Fruit fly (Drosophila melanogaster) whole organism, adult: ENCODE results near the gene CG9541.

Experiments used
- CG11617 ChIP-seq: fragments of 200-800 bp; sonication (Bioruptor generic); optimal IDR thresholded peaks from 2 replicates; lab custom pipeline; 2017; ENCODE audit warnings: mild to moderate bottlenecking, missing biosample characterization, missing genetic modification reagents, missing genetic modification characterization
- CG12768 ChIP-seq: fragments of 200-800 bp; sonication (Bioruptor generic); optimal IDR thresholded peaks from 2 replicates; lab custom pipeline; 2017; ENCODE audit warnings: missing biosample characterization, missing genetic modification characterization, mild to moderate bottlenecking, moderate library complexity, missing genetic modification reagents
- CG14711 ChIP-seq: fragments of 200-800 bp; sonication (Bioruptor generic); optimal IDR thresholded peaks from 2 replicates; lab custom pipeline; 2018; ENCODE audit warnings: missing biosample characterization, mild to moderate bottlenecking, missing genetic modification characterization, moderate library complexity
- CG1620 ChIP-seq: fragments of 200-800 bp; sonication (Bioruptor generic); optimal IDR thresholded peaks from 2 replicates; lab custom pipeline; 2016; ENCODE audit warnings: missing biosample characterization, missing genetic modification characterization
- CG33017 ChIP-seq: fragments of 200-800 bp; sonication (Bioruptor generic); optimal IDR thresholded peaks from 2 replicates; lab custom pipeline; 2018; ENCODE audit warnings: missing biosample characterization, mild to moderate bottlenecking, missing genetic modification characterization, moderate library complexity
- CG5204 ChIP-seq: fragments of 200-800 bp; sonication (Bioruptor generic); optimal IDR thresholded peaks from 2 replicates; lab custom pipeline; 2016; ENCODE audit warnings: missing biosample characterization, missing genetic modification characterization
- CG7045 ChIP-seq: fragments of 200-800 bp; sonication (Bioruptor generic); optimal IDR thresholded peaks from 2 replicates; lab custom pipeline; 2017; ENCODE audit warnings: missing biosample characterization, mild to moderate bottlenecking, missing genetic modification characterization
- CG7101 ChIP-seq: fragments of 200-800 bp; sonication (Bioruptor generic); optimal IDR thresholded peaks from 2 replicates; lab custom pipeline; 2018; ENCODE audit warnings: missing biosample characterization, mild to moderate bottlenecking, missing genetic modification characterization, moderate library complexity
- Clk ChIP-seq: fragments of 200-800 bp; sonication (Bioruptor generic); optimal IDR thresholded peaks from 2 replicates; lab custom pipeline; 2017; ENCODE audit warnings: missing biosample characterization, missing genetic modification characterization
- Crg-1 ChIP-seq: fragments of 200-800 bp; sonication (Bioruptor generic); optimal IDR thresholded peaks from 2 replicates; lab custom pipeline; 2016; ENCODE audit warnings: missing biosample characterization, missing genetic modification characterization
- Hr96 ChIP-seq: fragments of 200-800 bp; sonication (Bioruptor generic); optimal IDR thresholded peaks from 2 replicates; lab custom pipeline; 2016; ENCODE audit warnings: missing biosample characterization, missing genetic modification characterization
- Mnt ChIP-seq: fragments of 200-800 bp; sonication (Bioruptor generic); optimal IDR thresholded peaks from 2 replicates; lab custom pipeline; 2016; ENCODE audit warnings: missing biosample characterization, mild to moderate bottlenecking, missing genetic modification characterization
- bab1 ChIP-seq: fragments of 200-800 bp; sonication (Bioruptor generic); optimal IDR thresholded peaks from 3 replicates; lab custom pipeline; 2019; ENCODE audit warnings: missing biosample characterization, mild to moderate bottlenecking, missing genetic modification characterization, moderate library complexity
- cic ChIP-seq: fragments of 200-800 bp; sonication (Bioruptor generic); optimal IDR thresholded peaks from 2 replicates; lab custom pipeline; 2017; ENCODE audit warnings: missing biosample characterization, mild to moderate bottlenecking, missing genetic modification characterization, moderate library complexity
- cnc ChIP-seq, 2 experiments: fragments of >200 bp; optimal IDR thresholded peaks; 2 replicates each; lab custom pipeline; 2017
- kay ChIP-seq: fragments of 200-800 bp; sonication (Bioruptor generic); peaks from one replicate; lab custom pipeline; 2016; ENCODE audit warnings: missing biosample characterization, missing genetic modification characterization, borderline replicate concordance
- ovo ChIP-seq: fragments of 200-800 bp; sonication (Bioruptor generic); optimal IDR thresholded peaks from 2 replicates; lab custom pipeline; 2016; ENCODE audit warnings: missing biosample characterization, missing genetic modification characterization
- pad ChIP-seq: fragments of 200-800 bp; sonication (Bioruptor generic); optimal IDR thresholded peaks from 3 replicates; lab custom pipeline; 2017; ENCODE audit warnings: missing biosample characterization, missing genetic modification characterization, mild to moderate bottlenecking, moderate library complexity, missing genetic modification reagents
- tj ChIP-seq: fragments of 200-800 bp; sonication (Bioruptor generic); optimal IDR thresholded peaks from 3 replicates; lab custom pipeline; 2017; ENCODE audit warnings: missing biosample characterization, mild to moderate bottlenecking, missing genetic modification characterization, moderate library complexity
- toe ChIP-seq: fragments of 200-800 bp; sonication (Bioruptor generic); optimal IDR thresholded peaks from 2 replicates; lab custom pipeline; 2016; ENCODE audit warnings: missing biosample characterization, missing genetic modification characterization

CG9541 gene

dm6 chr2L:8940680-8941079 lies 34.5 kb downstream of the CG9541 start:
- no peak for TF ChIP-seq cic (GFP tag; lab: Kevin White, UChicago)
- TF ChIP-seq CG5204 (GFP tag; lab: Kevin White, UChicago): no peak
- no peak for TF ChIP-seq Crg-1
- no peak for TF ChIP-seq ovo (GFP tag; lab: Kevin White, UChicago)
- TF ChIP-seq CG1620 (GFP tag; lab: Kevin White, UChicago): no peak
- TF ChIP-seq cnc (optimal IDR thresholded peaks at IDR 0.05; lab: Kevin White, UChicago): no peak
- no peak for TF ChIP-seq CG14711
- no peak for TF ChIP-seq bab1 (GFP tag; lab: Kevin White, UChicago)
- TF ChIP-seq CG12768 (GFP tag; lab: Kevin White, UChicago): no peak
- TF ChIP-seq Mnt (GFP tag; lab: Kevin White, UChicago): no peak

DNA sequence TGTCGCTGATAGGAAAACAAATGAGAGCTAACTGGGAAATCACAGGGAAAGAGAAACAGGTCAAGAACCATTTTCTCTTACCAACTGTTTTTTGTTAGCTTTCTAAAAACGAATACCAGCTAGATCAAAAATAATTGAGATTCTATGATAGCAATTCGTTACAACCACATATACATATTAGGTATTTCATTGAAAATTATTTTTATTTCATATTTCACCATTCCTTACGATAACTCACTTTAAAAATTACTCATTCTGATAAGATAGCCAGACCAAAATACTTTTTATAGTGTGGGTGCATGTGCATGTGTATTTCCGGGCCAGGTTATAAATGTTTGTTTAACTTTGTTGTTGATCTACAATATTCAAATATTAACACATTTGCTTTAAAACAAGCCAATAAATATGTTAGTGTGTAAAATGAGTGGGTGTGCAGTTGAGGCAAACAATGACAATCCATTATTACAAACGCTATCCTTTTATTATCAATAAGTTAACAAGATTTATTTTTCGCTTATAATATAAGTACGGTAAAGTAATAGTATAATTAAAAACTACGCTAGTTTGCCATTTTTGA lies 37.3 kb downstream of the CG9541 start:
- TF ChIP-seq cic (GFP tag; lab: Kevin White, UChicago) (no peak), CG1620 (GFP tag; lab: Kevin White, UChicago) (no peak), bab1 (GFP tag; lab: Kevin White, UChicago) (no peak), CG7101 (tag; lab: Kevin White, UChicago) (peak; percentile 84), toe (GFP tag; lab: Kevin White, UChicago) (peak; percentile 41), ovo (GFP tag; lab: Kevin White, UChicago) (peak; percentile 54), CG5204 (GFP tag; lab: Kevin White, UChicago) (no peak), CG11617 (peak; percentile 33), pad (GFP tag; lab: Kevin White, UChicago) (peak; percentile 12), CG14711 (peak; percentile 50), kay (GFP tag; lab: Kevin White, UChicago) (peak; percentile 95), Mnt (GFP tag; lab: Kevin White, UChicago) (peak; percentile 32), Clk (GFP tag; lab: Kevin White, UChicago) (no peak), CG7045 (GFP tag; lab: Kevin White, UChicago) (peak; percentile 57), Crg-1 (peak; percentile 57), CG12768 (GFP tag; lab: Kevin White, UChicago) (peak; percentile 57), CG33017 (peak; percentile 68), tj (GFP tag; lab: Kevin White, UChicago) (no peak)

- no peak for TF ChIP-seq Crg-1
- TF ChIP-seq pad (GFP tag; lab: Kevin White, UChicago): peak; percentile 57
- peak; percentile 90 for TF ChIP-seq CG5204 (GFP tag; lab: Kevin White, UChicago)
- peak; percentile 88 for TF ChIP-seq CG11617
- TF ChIP-seq CG7101 (tag; lab: Kevin White, UChicago): peak; percentile 86
- TF ChIP-seq cic (GFP tag; lab: Kevin White, UChicago): no peak
- peak; percentile 73 for TF ChIP-seq Clk (GFP tag; lab: Kevin White, UChicago)
- peak; percentile 82 for TF ChIP-seq toe (GFP tag; lab: Kevin White, UChicago)
- TF ChIP-seq CG14711: peak; percentile 69
- TF ChIP-seq CG12768 (GFP tag; lab: Kevin White, UChicago): peak; percentile 90
- peak; percentile 81 for TF ChIP-seq Hr96 (GFP tag; lab: Kevin White, UChicago)
- no peak for TF ChIP-seq bab1 (GFP tag; lab: Kevin White, UChicago)
- peak; percentile 40 for TF ChIP-seq tj (GFP tag; lab: Kevin White, UChicago)
- TF ChIP-seq kay (GFP tag; lab: Kevin White, UChicago): no peak
- TF ChIP-seq cnc (optimal IDR thresholded peaks at IDR 0.05; lab: Kevin White, UChicago): no peak
- peak; percentile 35 for TF ChIP-seq CG1620 (GFP tag; lab: Kevin White, UChicago)
- TF ChIP-seq Mnt (GFP tag; lab: Kevin White, UChicago): peak; percentile 24
- TF ChIP-seq ovo (GFP tag; lab: Kevin White, UChicago): peak; percentile 19
- TF ChIP-seq CG33017: peak; percentile 89
- peak; percentile 87 for TF ChIP-seq CG7045 (GFP tag; lab: Kevin White, UChicago)
Measured at dm6 chr2L:8937003-8937402, 38.2 kb downstream of the CG9541 start, which contains the start of gene Tsp29Fb. Tsp29Fb (plus strand) TSS chr2L:8937390.

- TF ChIP-seq tj (GFP tag; lab: Kevin White, UChicago) (no peak), cic (GFP tag; lab: Kevin White, UChicago) (peak; percentile 63), pad (GFP tag; lab: Kevin White, UChicago) (no peak), CG5204 (GFP tag; lab: Kevin White, UChicago) (no peak), CG1620 (GFP tag; lab: Kevin White, UChicago) (no peak), kay (GFP tag; lab: Kevin White, UChicago) (peak; percentile 78), Clk (GFP tag; lab: Kevin White, UChicago) (no peak), CG14711 (no peak), Hr96 (GFP tag; lab: Kevin White, UChicago) (no peak)
Measured at dm6 chr2L:8933710-8934242, 41.5 kb downstream of the CG9541 start, which contains the start of gene Tsp29Fa. Tsp29Fa (plus strand) TSS chr2L:8933962.

DNA sequence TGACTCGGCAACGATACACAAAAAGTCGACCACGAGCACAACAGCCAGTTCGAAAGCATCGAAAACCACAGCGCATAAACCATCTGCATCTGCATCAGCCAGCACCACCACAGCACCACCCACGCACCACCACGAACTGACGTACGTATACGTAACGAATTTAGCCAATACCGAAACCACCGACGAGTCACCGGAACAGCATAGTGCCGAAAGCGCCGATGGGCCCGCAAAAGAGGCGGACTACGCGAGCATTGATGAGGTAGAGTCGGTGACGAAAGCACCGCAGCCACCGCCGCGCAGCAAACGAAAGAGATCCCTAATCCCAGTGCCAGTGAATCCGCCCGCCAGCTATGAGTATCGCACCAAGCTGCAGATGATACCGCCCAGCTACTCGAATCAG lies 44.1 kb downstream of the CG9541 start:
- TF ChIP-seq CG12768 (GFP tag; lab: Kevin White, UChicago) (no peak), Clk (GFP tag; lab: Kevin White, UChicago) (no peak), CG7045 (GFP tag; lab: Kevin White, UChicago) (no peak), CG7101 (tag; lab: Kevin White, UChicago) (no peak), CG1620 (GFP tag; lab: Kevin White, UChicago) (no peak), CG11617 (no peak), tj (GFP tag; lab: Kevin White, UChicago) (no peak)
